Worm (Caenorhabditis elegans): ENCODE measurements around the gene B0001.5.

B0001.5 gene

DNA sequence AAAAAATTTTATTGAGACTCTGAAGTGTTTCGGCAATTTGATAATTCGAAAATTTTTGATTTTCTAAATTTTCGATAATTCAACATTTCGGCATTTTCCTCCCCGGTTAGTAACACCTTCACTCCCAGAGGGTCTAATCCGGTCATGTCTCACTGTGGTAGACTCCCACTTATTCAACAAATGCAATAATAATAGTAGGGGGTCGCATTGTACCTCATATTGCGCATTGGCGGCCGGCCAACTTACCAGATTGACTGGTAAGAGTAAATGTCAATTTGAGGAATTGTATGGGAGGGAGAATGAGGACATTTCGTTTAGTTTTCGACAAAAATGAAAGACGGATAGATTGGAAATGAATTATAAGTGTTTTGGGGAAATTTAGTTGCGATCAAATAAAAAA lies 9.4 kb downstream of the B0001.5 start:
- TF ChIP-seq hmg-20 (GFP tag; IDR thresholded peaks at IDR 0.05), result no peak

DNA sequence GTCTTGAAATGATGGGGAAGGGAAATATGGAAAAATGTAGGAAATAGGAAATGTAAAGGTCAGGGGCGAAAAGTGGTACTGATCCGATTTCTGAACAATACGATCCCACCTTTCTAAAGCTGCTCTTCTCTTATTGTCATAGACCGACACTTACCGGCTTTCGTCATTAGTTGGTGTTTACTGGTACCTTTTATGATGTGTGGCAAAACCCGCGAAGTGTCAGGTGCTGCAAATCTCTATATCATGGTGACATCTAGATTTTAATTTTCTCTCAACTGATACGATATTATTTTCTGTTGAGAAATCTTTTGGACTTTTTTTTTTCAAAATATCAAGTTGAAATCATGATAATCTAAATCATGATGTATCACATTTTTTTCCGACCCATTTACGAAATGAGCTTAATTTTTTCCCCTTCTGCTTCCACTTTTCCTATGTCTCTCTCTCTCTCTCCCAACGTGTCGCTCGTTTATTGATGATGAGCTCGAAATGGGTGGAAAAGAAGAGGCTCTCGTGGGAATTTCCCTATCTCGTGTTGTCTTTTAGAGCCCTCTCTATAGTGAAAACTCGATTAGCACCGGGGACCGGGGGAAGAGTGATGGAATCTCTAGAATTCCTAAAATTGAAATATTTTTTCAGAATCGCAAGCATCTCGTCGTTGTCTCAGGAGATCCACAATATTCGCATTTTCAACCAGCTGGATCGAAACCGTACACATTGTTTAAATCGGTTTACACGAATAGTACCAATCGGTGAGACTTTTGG lies 11.6 kb downstream of the B0001.5 start:
- TF ChIP-seq cebp-2 (GFP tag; IDR thresholded peaks at IDR 0.05), result no peak
- no peak for TF ChIP-seq hrde-1 (tag; optimal IDR thresholded peaks at IDR 0.05; ENCODE audit: borderline replicate concordance)
- TF ChIP-seq ama-1 (optimal IDR thresholded peaks at IDR 0.05), result no peak
- TF ChIP-seq ama-1 (GFP tag; optimal IDR thresholded peaks at IDR 0.05), result no peak
- TF ChIP-seq xnd-1 (tag; optimal IDR thresholded peaks at IDR 0.05), result no peak
- peak; percentile 19 for TF ChIP-seq snpc-4 (GFP tag; optimal IDR thresholded peaks at IDR 0.05)
- peak in 2 of 4 experiments; percentile 44 to 69 for TF ChIP-seq snpc-4 (tag; optimal IDR thresholded peaks at IDR 0.05)
- peak; percentile 45 for TF ChIP-seq snpc-1.1 (tag; optimal IDR thresholded peaks at IDR 0.05; ENCODE audit: insufficient read depth)
- no peak for TF ChIP-seq attf-5 (GFP tag; optimal IDR thresholded peaks at IDR 0.05)

DNA sequence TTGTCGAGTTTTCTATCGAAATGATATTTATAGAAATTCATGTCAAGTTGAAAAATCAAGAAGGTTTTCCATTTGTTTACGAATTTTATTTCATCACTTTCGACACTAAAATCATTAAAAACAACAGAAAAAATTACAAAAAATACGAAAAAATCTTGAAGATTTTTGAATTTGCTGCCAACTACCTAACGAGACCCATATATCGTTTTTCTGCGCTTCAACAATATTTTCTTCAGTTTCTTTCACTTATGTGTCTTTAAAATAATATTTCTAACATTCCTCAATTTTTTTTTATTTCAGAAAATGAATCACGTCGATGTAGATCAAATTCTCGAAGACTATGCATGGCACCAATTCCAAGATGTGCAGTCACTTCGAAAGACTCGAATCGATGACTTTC lies 13.9 kb downstream of the B0001.5 start, which contains the start of gene lin-24:
TSS of gene lin-24 (plus strand) at position 301 of the 400 bp plus-strand sequence.
- TF ChIP-seq F55B11.4 (tag; optimal IDR thresholded peaks at IDR 0.05; ENCODE audit: borderline replicate concordance, insufficient read depth) (no peak), mel-28 (tag; optimal IDR thresholded peaks at IDR 0.05; ENCODE audit: borderline replicate concordance) (no peak), B0019.2 (GFP tag; conservative IDR thresholded peaks at IDR 0.05) (no peak), cebp-1 (GFP tag; IDR thresholded peaks at IDR 0.05) (no peak), cebp-1 (tag; optimal IDR thresholded peaks at IDR 0.05) (no peak), B0035.1 (tag; optimal IDR thresholded peaks at IDR 0.05) (no peak), nhr-90 (tag; optimal IDR thresholded peaks at IDR 0.05) (no peak), Y56A3A.18 (GFP tag; IDR thresholded peaks at IDR 0.05) (no peak), rpc-1 (optimal IDR thresholded peaks at IDR 0.05) (no peak), rpc-1 (tag; optimal IDR thresholded peaks at IDR 0.05) (no peak), ama-1 (optimal IDR thresholded peaks at IDR 0.05) (no peak), ama-1 (GFP tag; optimal IDR thresholded peaks at IDR 0.05) (no peak), F49E8.2 (tag; optimal IDR thresholded peaks at IDR 0.05; ENCODE audit: insufficient read depth) (no peak), lin-40 (tag; optimal IDR thresholded peaks at IDR 0.05) (no peak), mcd-1 (GFP tag; IDR thresholded peaks at IDR 0.05) (no peak), attf-5 (GFP tag; optimal IDR thresholded peaks at IDR 0.05) (no peak), pha-4 (tag; optimal IDR thresholded peaks at IDR 0.05) (no peak), Y53G8AR.9 (GFP tag; conservative IDR thresholded peaks at IDR 0.05) (no peak), ztf-6 (GFP tag; IDR thresholded peaks at IDR 0.05) (no peak), rec-8 (tag; optimal IDR thresholded peaks at IDR 0.05) (no peak)

DNA sequence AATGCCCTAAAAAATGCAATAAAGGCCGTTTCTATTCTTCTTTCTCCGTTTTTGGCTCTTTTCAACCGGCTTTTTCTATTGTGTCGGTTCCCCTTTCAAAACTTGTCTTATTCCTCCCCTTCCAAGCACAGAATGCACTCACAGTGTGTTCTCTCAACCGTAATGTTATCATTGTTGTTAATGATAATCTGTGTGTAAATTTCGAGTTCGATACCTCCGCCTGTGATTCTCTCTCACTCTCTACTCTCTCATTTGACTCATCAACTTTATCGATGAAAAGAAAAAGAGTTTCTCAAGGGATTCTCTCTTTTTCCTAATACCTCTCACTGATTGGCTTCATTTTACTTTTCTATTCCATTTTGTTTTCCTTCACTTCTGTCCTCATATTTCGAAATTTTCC lies 14.4 kb downstream of the B0001.5 start:
- TF ChIP-seq cebp-2 (GFP tag; IDR thresholded peaks at IDR 0.05) (0 out of 2 replicates have a peak, but pooled peaks have one; percentile 10), zfh-2 (GFP tag; conservative IDR thresholded peaks at IDR 0.05) (no peak), unc-130 (GFP tag; optimal IDR thresholded peaks at IDR 0.05) (no peak), nhr-80 (tag; optimal IDR thresholded peaks at IDR 0.05) (peak; percentile 67), cebp-1 (GFP tag; IDR thresholded peaks at IDR 0.05) (no peak), cebp-1 (tag; optimal IDR thresholded peaks at IDR 0.05) (peak; percentile 6)

DNA sequence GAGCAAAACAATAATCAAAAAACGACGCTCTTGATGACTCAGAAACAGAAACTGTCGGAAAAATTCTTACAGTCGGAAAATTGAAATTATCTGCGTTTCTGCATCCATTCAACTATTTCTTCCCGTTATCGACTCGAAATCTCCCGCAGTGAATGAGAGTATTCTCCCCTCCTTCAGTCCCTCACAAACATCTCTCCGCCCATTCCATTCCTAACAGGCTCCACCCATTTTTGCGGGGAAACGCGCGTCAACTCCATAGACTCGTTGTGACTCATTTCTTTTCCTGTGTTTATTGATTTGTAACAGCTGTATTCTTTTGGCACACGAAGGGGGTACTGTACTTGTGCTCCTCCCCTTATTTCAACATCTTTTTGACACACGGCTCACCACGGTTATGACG lies 15.3 kb downstream of the B0001.5 start:
- 0 out of 2 replicates have a peak, but pooled peaks have one; percentile 41 for TF ChIP-seq cebp-2 (GFP tag; IDR thresholded peaks at IDR 0.05)
- no peak for TF ChIP-seq nfya-1 (tag; optimal IDR thresholded peaks at IDR 0.05; ENCODE audit: borderline replicate concordance, insufficient read depth)
- 0 out of 2 replicates have a peak, but pooled peaks have one; percentile 24 for TF ChIP-seq cebp-1 (GFP tag; IDR thresholded peaks at IDR 0.05)
- TF ChIP-seq cebp-1 (tag; optimal IDR thresholded peaks at IDR 0.05), result peak; percentile 59

Measured in whole organism, young adult.